Fruit fly (Drosophila melanogaster) whole organism, prepupa: Measurements from ENCODE around the gene CG44006.

Experiments used
- CG11762 ChIP-seq: fragments of 200-800 bp; sonication (Bioruptor generic); optimal IDR thresholded peaks from 3 replicates; lab custom pipeline; 2016; ENCODE audit warnings: missing biosample characterization, missing genetic modification characterization; ENCODE audit not compliant: insufficient read depth
- CG3032 ChIP-seq: fragments of 200-800 bp; optimal IDR thresholded peaks from 2 replicates; lab custom pipeline; 2019; ENCODE audit warnings: missing biosample characterization, mild to moderate bottlenecking, missing genetic modification characterization, moderate library complexity
- CG31627 ChIP-seq: fragments of 200-800 bp; sonication (Bioruptor generic); optimal IDR thresholded peaks from 3 replicates; lab custom pipeline; 2016; ENCODE audit warnings: missing biosample characterization, missing genetic modification characterization
- CG32006 ChIP-seq: fragments of 200-800 bp; sonication (Bioruptor generic); optimal IDR thresholded peaks from 3 replicates; lab custom pipeline; 2017; ENCODE audit warnings: missing biosample characterization, mild to moderate bottlenecking, missing genetic modification characterization
- CG6163 ChIP-seq: fragments of 200-800 bp; sonication (Bioruptor generic); IDR thresholded peaks from 3 replicates; pipeline ENCODE4 v1.3.6; 2022; ENCODE audit warnings: missing biosample characterization, missing genetic modification characterization
- CG6792 ChIP-seq: fragments of 200-800 bp; sonication (Bioruptor generic); optimal IDR thresholded peaks from 3 replicates; lab custom pipeline; 2016; ENCODE audit warnings: missing biosample characterization, missing genetic modification characterization
- Eip78C ChIP-seq: fragments of 200-800 bp; sonication (Bioruptor generic); peaks from one replicate; lab custom pipeline; 2016; ENCODE audit warnings: missing biosample characterization, missing genetic modification characterization
- Hr4 ChIP-seq: fragments of 200-800 bp; sonication (Bioruptor generic); optimal IDR thresholded peaks from 3 replicates; lab custom pipeline; 2016; ENCODE audit warnings: missing biosample characterization, missing genetic modification characterization
- Sox15 ChIP-seq: fragments of 200-800 bp; sonication (Bioruptor generic); optimal IDR thresholded peaks from 3 replicates; lab custom pipeline; 2016; ENCODE audit warnings: missing biosample characterization, missing genetic modification characterization
- dsx ChIP-seq: fragments of 200-800 bp; optimal IDR thresholded peaks from 3 replicates; lab custom pipeline; 2019; ENCODE audit warnings: missing biosample characterization, mild to moderate bottlenecking, missing genetic modification characterization, moderate library complexity; ENCODE audit not compliant: poor library complexity, severe bottlenecking

dm6 chr3L:18074988-18075387 is 5.0 kb upstream of the CG44006 start:
- TF ChIP-seq Eip78C (GFP tag; lab: Kevin White, UChicago) = peak; percentile 65
- no peak for TF ChIP-seq Sox15 (GFP tag; lab: Kevin White, UChicago)
- TF ChIP-seq CG31627 = no peak
- no peak for TF ChIP-seq dsx (GFP tag; lab: Kevin White, UChicago)
- no peak for TF ChIP-seq CG6163 (GFP tag; lab: Robert Waterston, UW)
- TF ChIP-seq CG6792 (GFP tag; lab: Kevin White, UChicago) = no peak
- TF ChIP-seq CG32006 (GFP tag; lab: Kevin White, UChicago) = peak; percentile 1
- peak; percentile 28 for TF ChIP-seq Hr4 (GFP tag; lab: Kevin White, UChicago)
- no peak for TF ChIP-seq CG3032 (tag; lab: Kevin White, UChicago)
- no peak for TF ChIP-seq CG11762 (GFP tag; lab: Kevin White, UChicago)
